Worm (Caenorhabditis elegans): ENCODE results near the gene npr-27.

The npr-27 gene

ce11 chrIV:7323904-7324303 is 18.5 kb downstream of the npr-27 start:
- TF ChIP-seq ahr-1 (tag; optimal IDR thresholded peaks at IDR 0.05) (no peak), hlh-8 (tag; optimal IDR thresholded peaks at IDR 0.05) (no peak), syd-9 (tag; optimal IDR thresholded peaks at IDR 0.05) (no peak), unc-42 (tag; optimal IDR thresholded peaks at IDR 0.05) (no peak), ceh-19 (GFP tag; optimal IDR thresholded peaks at IDR 0.05) (no peak), nfya-1 (tag; optimal IDR thresholded peaks at IDR 0.05) (no peak), hlh-30 (tag; optimal IDR thresholded peaks at IDR 0.05; ENCODE audit: insufficient read depth) (no peak)

- TF ChIP-seq pha-4 (tag; optimal IDR thresholded peaks at IDR 0.05) (no peak), hlh-30 (tag; optimal IDR thresholded peaks at IDR 0.05; ENCODE audit: insufficient read depth) (no peak), K09A11.1 (tag; optimal IDR thresholded peaks at IDR 0.05; ENCODE audit: insufficient read depth) (no peak), sox-4 (tag; optimal IDR thresholded peaks at IDR 0.05) (no peak), ceh-6 (GFP tag; optimal IDR thresholded peaks at IDR 0.05) (no peak), pag-3 (tag; optimal IDR thresholded peaks at IDR 0.05; ENCODE audit: borderline replicate concordance) (no peak), unc-3 (GFP tag; conservative IDR thresholded peaks at IDR 0.05) (no peak), unc-3 (tag; optimal IDR thresholded peaks at IDR 0.05) (no peak), unc-42 (tag; optimal IDR thresholded peaks at IDR 0.05) (no peak), C08G9.2 (tag; optimal IDR thresholded peaks at IDR 0.05) (no peak), mec-3 (tag; optimal IDR thresholded peaks at IDR 0.05; ENCODE audit: borderline replicate concordance) (no peak), ceh-2 (tag; optimal IDR thresholded peaks at IDR 0.05) (no peak), hlh-8 (tag; optimal IDR thresholded peaks at IDR 0.05) (no peak), eyg-1 (tag; optimal IDR thresholded peaks at IDR 0.05) (no peak), ahr-1 (tag; optimal IDR thresholded peaks at IDR 0.05) (no peak), elt-2 (tag; optimal IDR thresholded peaks at IDR 0.05) (no peak), ceh-34 (tag; optimal IDR thresholded peaks at IDR 0.05) (no peak), pax-1 (tag; optimal IDR thresholded peaks at IDR 0.05) (no peak)
Observed at ce11 chrIV:7324913-7325312, 19.5 kb downstream of the npr-27 start.

ce11 chrIV:7325698-7326097 is 20.3 kb downstream of the npr-27 start:
- no peak for TF ChIP-seq pag-3 (tag; optimal IDR thresholded peaks at IDR 0.05; ENCODE audit: borderline replicate concordance)
- TF ChIP-seq ttx-3 (tag; optimal IDR thresholded peaks at IDR 0.05), result no peak
- no peak for TF ChIP-seq pax-1 (tag; optimal IDR thresholded peaks at IDR 0.05)
- no peak for TF ChIP-seq eyg-1 (tag; optimal IDR thresholded peaks at IDR 0.05)
- no peak for TF ChIP-seq ceh-14 (tag; optimal IDR thresholded peaks at IDR 0.05)
- no peak for TF ChIP-seq ceh-9 (tag; optimal IDR thresholded peaks at IDR 0.05)
- TF ChIP-seq ceh-22 (tag; optimal IDR thresholded peaks at IDR 0.05), result no peak
- no peak for TF ChIP-seq K09A11.1 (tag; optimal IDR thresholded peaks at IDR 0.05; ENCODE audit: insufficient read depth)
- TF ChIP-seq sox-4 (tag; optimal IDR thresholded peaks at IDR 0.05), result no peak
- no peak for TF ChIP-seq C38D4.7 (GFP tag; optimal IDR thresholded peaks at IDR 0.05)
- TF ChIP-seq ceh-31 (tag; optimal IDR thresholded peaks at IDR 0.05), result no peak
- no peak for TF ChIP-seq ref-2 (tag; optimal IDR thresholded peaks at IDR 0.05)
- no peak for TF ChIP-seq pat-9 (tag; optimal IDR thresholded peaks at IDR 0.05)

DNA sequence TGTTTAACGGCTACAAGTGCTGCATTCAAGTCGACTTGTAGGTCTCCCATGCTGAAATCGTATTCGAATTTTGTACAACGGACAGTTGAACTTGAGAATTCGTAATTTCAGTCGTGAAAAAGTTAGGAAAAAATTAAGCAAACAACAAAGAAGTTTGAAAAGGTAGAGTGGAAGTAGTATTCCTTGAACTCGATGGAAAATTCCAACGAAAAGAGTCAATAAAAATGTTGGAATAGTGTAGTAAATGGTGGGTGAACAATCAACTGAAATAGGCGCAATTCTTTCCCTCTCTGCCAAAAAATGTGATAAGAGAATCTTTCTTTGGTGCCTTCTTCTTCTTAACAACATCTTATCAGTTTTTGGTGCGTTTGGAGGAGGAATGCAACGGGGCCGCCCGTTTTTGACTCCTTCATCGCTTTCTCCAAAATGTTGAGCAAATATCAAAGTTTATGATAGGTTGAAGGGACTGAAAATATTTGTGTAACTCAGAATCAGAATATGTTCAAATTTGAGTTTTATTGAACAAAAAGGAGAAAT is 21.3 kb downstream of the npr-27 start, which contains the start of gene ifo-1:
TSS of gene ifo-1 (minus strand) at position 51 of the 537 bp plus-strand sequence.
- peak; percentile 86 for TF ChIP-seq elt-2 (tag; optimal IDR thresholded peaks at IDR 0.05)
- TF ChIP-seq dve-1 (tag; optimal IDR thresholded peaks at IDR 0.05), result no peak
- no peak for TF ChIP-seq fax-1 (tag; optimal IDR thresholded peaks at IDR 0.05)

- TF ChIP-seq syd-9 (tag; optimal IDR thresholded peaks at IDR 0.05), result no peak
- TF ChIP-seq ceh-6 (GFP tag; optimal IDR thresholded peaks at IDR 0.05), result no peak
- TF ChIP-seq ceh-30 (tag; optimal IDR thresholded peaks at IDR 0.05), result no peak
- no peak for TF ChIP-seq ttx-3 (tag; optimal IDR thresholded peaks at IDR 0.05)
- TF ChIP-seq rnt-1 (tag; optimal IDR thresholded peaks at IDR 0.05), result no peak
Observed at ce11 chrIV:7328918-7329317, 23.5 kb downstream of the npr-27 start, which contains the start of gene sqst-2. TSS of gene sqst-2 (minus strand) at chrIV:7328975.
